Fruit fly (Drosophila melanogaster) whole organism, embryonic: Measurements from ENCODE around the gene Vajk3.
A peak's percentile ranks its signal among the peaks of the same experiment; 100 is the strongest.

Source experiments
- Awh ChIP-seq: fragments of 200-800 bp; sonication (Bioruptor generic); IDR thresholded peaks from 2 replicates; pipeline ENCODE4, ENCODE4 v1.3.6; 2022; ENCODE audit warnings: missing biosample characterization, missing genetic modification characterization
- Blimp-1 ChIP-seq: fragments of 200-800 bp; sonication (Bioruptor generic); optimal IDR thresholded peaks from 3 replicates; lab custom pipeline; 2018; ENCODE audit warnings: missing biosample characterization, missing genetic modification characterization, mild to moderate bottlenecking, moderate library complexity, missing genetic modification reagents
- CG1233 ChIP-seq: fragments of 200-800 bp; sonication (Bioruptor generic); optimal IDR thresholded peaks from 4 replicates; lab custom pipeline; 2018; ENCODE audit warnings: missing biosample characterization, mild to moderate bottlenecking, missing genetic modification characterization
- CG14710 ChIP-seq: fragments of 200-800 bp; sonication (Bioruptor generic); optimal IDR thresholded peaks from 3 replicates; lab custom pipeline; 2019; ENCODE audit warnings: missing biosample characterization, mild to moderate bottlenecking, missing genetic modification characterization, moderate library complexity
- CG15011 ChIP-seq: fragments of 200-800 bp; sonication (Bioruptor generic); optimal IDR thresholded peaks from 3 replicates; lab custom pipeline; 2018; ENCODE audit warnings: missing biosample characterization, mild to moderate bottlenecking, missing genetic modification characterization
- CG15514 ChIP-seq: fragments of 200-800 bp; sonication (Bioruptor generic); optimal IDR thresholded peaks from 3 replicates; lab custom pipeline; 2017; ENCODE audit warnings: missing biosample characterization, missing genetic modification characterization, mild to moderate bottlenecking, moderate library complexity, missing genetic modification reagents
- CG17385 ChIP-seq: fragments of 200-800 bp; sonication (Bioruptor generic); optimal IDR thresholded peaks from 3 replicates; lab custom pipeline; 2018; ENCODE audit warnings: missing biosample characterization, mild to moderate bottlenecking, missing genetic modification characterization
- CG18764 ChIP-seq: fragments of 200-800 bp; sonication (Bioruptor generic); optimal IDR thresholded peaks from 3 replicates; lab custom pipeline; 2016; ENCODE audit warnings: missing biosample characterization, missing genetic modification characterization
- CG31365 ChIP-seq: fragments of 200-800 bp; sonication (Bioruptor generic); optimal IDR thresholded peaks from 2 replicates; lab custom pipeline; 2018; ENCODE audit warnings: missing biosample characterization, mild to moderate bottlenecking, missing genetic modification characterization
- CG3995 ChIP-seq: fragments of 200-800 bp; sonication (Bioruptor generic); optimal IDR thresholded peaks from 3 replicates; lab custom pipeline; 2016; ENCODE audit warnings: missing biosample characterization, missing genetic modification characterization
- CG42726 ChIP-seq: fragments of 200-800 bp; sonication (Bioruptor generic); IDR thresholded peaks from 2 replicates; pipeline ENCODE4 v1.3.6; 2022; ENCODE audit warnings: missing biosample characterization, missing genetic modification characterization; ENCODE audit not compliant: partially characterized antibody
- CG4360 ChIP-seq: fragments of 200-800 bp; sonication (Bioruptor generic); IDR thresholded peaks from 2 replicates; pipeline ENCODE4 v1.3.6; 2022; ENCODE audit warnings: missing biosample characterization, missing genetic modification characterization
- CG43689 ChIP-seq: fragments of 200-800 bp; sonication (Bioruptor generic); IDR thresholded peaks from 2 replicates; pipeline ENCODE4 v1.3.6; 2022; ENCODE audit warnings: missing biosample characterization, missing genetic modification characterization
- CG7745 ChIP-seq: fragments of 200-800 bp; sonication (Bioruptor generic); optimal IDR thresholded peaks from 2 replicates; lab custom pipeline; 2018; ENCODE audit warnings: missing biosample characterization, mild to moderate bottlenecking, missing genetic modification characterization, moderate library complexity
- CG9727 ChIP-seq: fragments of 200-800 bp; sonication (Bioruptor generic); optimal IDR thresholded peaks from 3 replicates; lab custom pipeline; 2017; ENCODE audit warnings: missing biosample characterization, mild to moderate bottlenecking, missing genetic modification characterization
- CG9817 ChIP-seq: fragments of 200-800 bp; sonication (Bioruptor generic); optimal IDR thresholded peaks from 2 replicates; lab custom pipeline; 2018; ENCODE audit warnings: missing biosample characterization, mild to moderate bottlenecking, missing genetic modification characterization, moderate library complexity
- Ets97D ChIP-seq: fragments of 200-800 bp; sonication (Bioruptor generic); optimal IDR thresholded peaks from 3 replicates; lab custom pipeline; 2016; ENCODE audit warnings: missing biosample characterization, missing genetic modification characterization
- Gsc ChIP-seq: fragments of 200-800 bp; sonication (Bioruptor generic); IDR thresholded peaks from 2 replicates; pipeline ENCODE4 v1.3.6; 2022; ENCODE audit warnings: missing biosample characterization, missing genetic modification characterization
- HHEX ChIP-seq: fragments of 200-800 bp; sonication (Bioruptor generic); optimal IDR thresholded peaks from 3 replicates; lab custom pipeline; 2017; ENCODE audit warnings: missing biosample characterization, mild to moderate bottlenecking, missing genetic modification characterization, missing genetic modification reagents
- HLH3B ChIP-seq: fragments of 200-800 bp; sonication (Bioruptor generic); IDR thresholded peaks from 2 replicates; pipeline ENCODE4 v1.3.6; 2022; ENCODE audit warnings: missing biosample characterization, missing genetic modification characterization
- HLH4C ChIP-seq: fragments of 200-800 bp; sonication (Bioruptor generic); IDR thresholded peaks from 3 replicates; pipeline ENCODE4 v1.3.6; 2022; ENCODE audit warnings: missing biosample characterization, missing genetic modification characterization; ENCODE audit not compliant: partially characterized antibody
- Meics ChIP-seq: fragments of 200-800 bp; sonication (Bioruptor generic); optimal IDR thresholded peaks from 2 replicates; lab custom pipeline; 2017; ENCODE audit warnings: missing biosample characterization, mild to moderate bottlenecking, missing genetic modification characterization
- Myb ChIP-seq: fragments of 200-800 bp; sonication (Bioruptor generic); optimal IDR thresholded peaks from 2 replicates; lab custom pipeline; 2016; ENCODE audit warnings: missing biosample characterization, missing genetic modification characterization
- NK7.1 ChIP-seq: fragments of 200-800 bp; sonication (Bioruptor generic); optimal IDR thresholded peaks from 3 replicates; lab custom pipeline; 2016; ENCODE audit warnings: missing biosample characterization, missing genetic modification characterization
- PHDP ChIP-seq: fragments of 200-800 bp; sonication (Bioruptor generic); optimal IDR thresholded peaks from 3 replicates; lab custom pipeline; 2018; ENCODE audit warnings: missing biosample characterization, mild to moderate bottlenecking, missing genetic modification characterization, moderate library complexity
- Ssrp ChIP-seq: fragments of 200-800 bp; sonication (Bioruptor generic); optimal IDR thresholded peaks from 2 replicates; lab custom pipeline; 2018; ENCODE audit warnings: missing biosample characterization, mild to moderate bottlenecking, missing genetic modification characterization, moderate library complexity
- Stat92E ChIP-seq, 3 experiments: fragments of >200 bp in 2 of 3; fragments of 200-800 bp in 1 of 3; sonication (Bioruptor generic) in 1 of 3; optimal IDR thresholded peaks; 2 replicates each; lab custom pipeline; 2017 to 2019; ENCODE audit warnings: missing biosample characterization in 3 of 3, missing genetic modification characterization in 3 of 3, mild to moderate bottlenecking in 1 of 3, moderate library complexity in 1 of 3
- Taf1 ChIP-seq: fragments of 200-800 bp; sonication (Bioruptor generic); IDR thresholded peaks from 2 replicates; pipeline ENCODE4 v1.3.6; 2022; ENCODE audit warnings: missing biosample characterization, missing genetic modification characterization
- aop ChIP-seq: fragments of 200-800 bp; sonication (Bioruptor generic); IDR thresholded peaks from 2 replicates; pipeline ENCODE4 v1.3.6; 2022; ENCODE audit warnings: missing biosample characterization, missing genetic modification characterization
- ase ChIP-seq: fragments of 200-800 bp; sonication (Bioruptor generic); IDR thresholded peaks from 3 replicates; pipeline ENCODE4 v1.3.6; 2022; ENCODE audit warnings: missing biosample characterization, missing genetic modification characterization
- cwo ChIP-seq: fragments of 200-800 bp; sonication (Bioruptor generic); optimal IDR thresholded peaks from 3 replicates; lab custom pipeline; 2017; ENCODE audit warnings: missing biosample characterization, missing genetic modification characterization, mild to moderate bottlenecking, moderate library complexity, missing genetic modification reagents
- dmrt11E ChIP-seq: fragments of 200-800 bp; sonication (Bioruptor generic); optimal IDR thresholded peaks from 3 replicates; lab custom pipeline; 2018; ENCODE audit warnings: missing biosample characterization, mild to moderate bottlenecking, missing genetic modification characterization, moderate library complexity
- esg ChIP-seq: fragments of 200-800 bp; sonication (Bioruptor generic); conservative IDR thresholded peaks from 2 replicates; pipeline ENCODE4 v1.3.6; 2022; ENCODE audit warnings: missing biosample characterization, missing genetic modification characterization
- fd3F ChIP-seq: fragments of 200-800 bp; sonication (Bioruptor generic); optimal IDR thresholded peaks from 2 replicates; lab custom pipeline; 2018; ENCODE audit warnings: missing biosample characterization, mild to moderate bottlenecking, missing genetic modification characterization, moderate library complexity
- fd64A ChIP-seq: fragments of 200-800 bp; sonication (Bioruptor generic); optimal IDR thresholded peaks from 3 replicates; lab custom pipeline; 2018; ENCODE audit warnings: missing biosample characterization, mild to moderate bottlenecking, missing genetic modification characterization
- gem ChIP-seq: fragments of 200-800 bp; sonication (Bioruptor generic); optimal IDR thresholded peaks from 2 replicates; lab custom pipeline; 2019; ENCODE audit warnings: missing biosample characterization, mild to moderate bottlenecking, missing genetic modification characterization, moderate library complexity
- gt ChIP-seq: fragments of 200-800 bp; sonication (Bioruptor generic); IDR thresholded peaks from 2 replicates; pipeline ENCODE4 v1.3.6; 2022; ENCODE audit warnings: missing biosample characterization, missing genetic modification characterization
- lov ChIP-seq, 2 experiments: fragments of 200-800 bp in 1 of 2; fragments of >200 bp in 1 of 2; sonication (Bioruptor generic) in 1 of 2; IDR thresholded peaks in 1 of 2; optimal IDR thresholded peaks in 1 of 2; 2 replicates in 1 of 2; 3 replicates in 1 of 2; pipeline versions ENCODE4 v1.3.6 to Lab custom; 2017 to 2022; ENCODE audit warnings: missing biosample characterization in 1 of 2, missing genetic modification characterization in 1 of 2
- nerfin-1 ChIP-seq: fragments of 200-800 bp; sonication (Bioruptor generic); optimal IDR thresholded peaks from 3 replicates; lab custom pipeline; 2019; ENCODE audit warnings: missing biosample characterization, mild to moderate bottlenecking, missing genetic modification characterization, moderate library complexity
- nom ChIP-seq: fragments of 200-800 bp; sonication (Bioruptor generic); optimal IDR thresholded peaks from 2 replicates; lab custom pipeline; 2017; ENCODE audit warnings: missing biosample characterization, missing genetic modification characterization, mild to moderate bottlenecking, moderate library complexity, missing genetic modification reagents
- sc ChIP-seq, 3 experiments: fragments of >200 bp in 2 of 3; fragments of 200-800 bp in 1 of 3; sonication (Bioruptor generic) in 1 of 3; optimal IDR thresholded peaks; 2 replicates in 2 of 3; 3 replicates in 1 of 3; lab custom pipeline; 2017; ENCODE audit warnings: mild to moderate bottlenecking in 1 of 3, missing biosample characterization in 1 of 3, missing genetic modification characterization in 1 of 3, missing genetic modification reagents in 1 of 3
- sens-2 ChIP-seq: fragments of 200-800 bp; sonication (Bioruptor generic); IDR thresholded peaks from 2 replicates; pipeline ENCODE4 v1.3.6; 2022; ENCODE audit warnings: missing biosample characterization, missing genetic modification characterization
- shn ChIP-seq: fragments of 200-800 bp; sonication (Bioruptor generic); optimal IDR thresholded peaks from 3 replicates; lab custom pipeline; 2016; ENCODE audit warnings: missing biosample characterization, missing genetic modification characterization
- sr ChIP-seq: fragments of 200-800 bp; sonication (Bioruptor generic); IDR thresholded peaks from 3 replicates; pipeline ENCODE4 v1.3.6; 2022; ENCODE audit warnings: missing biosample characterization, missing genetic modification characterization
- sug ChIP-seq: fragments of 200-800 bp; optimal IDR thresholded peaks from 2 replicates; lab custom pipeline; 2019; ENCODE audit warnings: missing biosample characterization, mild to moderate bottlenecking, missing genetic modification characterization, moderate library complexity
- ttk ChIP-seq: fragments of 200-800 bp; sonication (Bioruptor generic); IDR thresholded peaks from 2 replicates; pipeline ENCODE4 v2.1.2; 2022; ENCODE audit warnings: missing biosample characterization, missing genetic modification characterization
- vfl ChIP-seq: fragments of 200-800 bp; sonication (Bioruptor generic); optimal IDR thresholded peaks from 2 replicates; lab custom pipeline; 2016; ENCODE audit warnings: missing biosample characterization, missing genetic modification characterization
- yki ChIP-seq: fragments of >200 bp; optimal IDR thresholded peaks from 3 replicates; lab custom pipeline; 2018

The Vajk3 gene

dm6 chr2L:13904331-13904911 is 42.9 kb downstream of the Vajk3 start, which contains the start of gene Smg5 (continued):
- peak; percentile 95 for TF ChIP-seq vfl (GFP tag; lab: Kevin White, UChicago)
- TF ChIP-seq Taf1 (GFP tag; lab: Robert Waterston, UW) = peak; percentile 76
- no peak for TF ChIP-seq CG31365 (tag; lab: Kevin White, UChicago)
- peak; percentile 89 for TF ChIP-seq nerfin-1 (tag; lab: Kevin White, UChicago)
- no peak for TF ChIP-seq sc (optimal IDR thresholded peaks at IDR 0.05; lab: Kevin White, UChicago)
- peak; percentile 22 for TF ChIP-seq sc (GFP tag; optimal IDR thresholded peaks at IDR 0.05; lab: Kevin White, UChicago)
- TF ChIP-seq CG9817 = peak; percentile 97
- TF ChIP-seq HLH3B (GFP tag; lab: Robert Waterston, UW) = peak; percentile 97
- TF ChIP-seq Stat92E (GFP tag; optimal IDR thresholded peaks at IDR 0.05; lab: Kevin White, UChicago) = no peak
- TF ChIP-seq nom (GFP tag; lab: Kevin White, UChicago) = peak; percentile 43
- peak; percentile 90 for TF ChIP-seq sug
- peak; percentile 97 for TF ChIP-seq esg (GFP tag; lab: Robert Waterston, UW)
- TF ChIP-seq aop (GFP tag; lab: Robert Waterston, UW) = peak; percentile 75; the same call in 1 of the 2 replicates
- peak; percentile 98 for TF ChIP-seq dmrt11E
- TF ChIP-seq Ssrp (tag; lab: Kevin White, UChicago) = peak; percentile 99
- TF ChIP-seq CG14710 (tag; lab: Kevin White, UChicago) = peak; percentile 93
- TF ChIP-seq ttk (GFP tag; lab: Robert Waterston, UW) = peak; percentile 95
- TF ChIP-seq fd64A (GFP tag; lab: Kevin White, UChicago) = peak; percentile 43
- peak; percentile 89 for TF ChIP-seq Gsc (GFP tag; lab: Robert Waterston, UW)
- no peak for TF ChIP-seq HHEX (GFP tag; lab: Kevin White, UChicago)
- no peak for TF ChIP-seq lov (optimal IDR thresholded peaks at IDR 0.05; lab: Kevin White, UChicago)
- peak; percentile 96 for TF ChIP-seq lov (GFP tag; IDR thresholded peaks at IDR 0.05; lab: Robert Waterston, UW)
- TF ChIP-seq Myb (GFP tag; lab: Kevin White, UChicago) = peak; percentile 90
- peak; percentile 86 for TF ChIP-seq CG43689 (GFP tag; lab: Robert Waterston, UW)
- TF ChIP-seq sr = peak; percentile 86
- peak; percentile 71 for TF ChIP-seq NK7.1 (GFP tag; lab: Kevin White, UChicago)
- peak; percentile 72 for TF ChIP-seq CG17385 (GFP tag; lab: Kevin White, UChicago)
- no peak for TF ChIP-seq CG15011 (GFP tag; lab: Kevin White, UChicago)
- peak; percentile 49 for TF ChIP-seq cwo
- TF ChIP-seq CG9727 (GFP tag; lab: Kevin White, UChicago) = peak; percentile 93
- TF ChIP-seq CG1233 (GFP tag; lab: Kevin White, UChicago) = peak; percentile 63
- TF ChIP-seq fd3F = peak; percentile 87
- TF ChIP-seq PHDP (tag; lab: Kevin White, UChicago) = peak; percentile 96
- TF ChIP-seq CG15514 (GFP tag; lab: Kevin White, UChicago) = peak; percentile 80
- peak; percentile 92 for TF ChIP-seq CG42726 (GFP tag; lab: Robert Waterston, UW)
- peak; percentile 100 for TF ChIP-seq CG18764 (GFP tag; lab: Kevin White, UChicago)
- TF ChIP-seq shn (GFP tag; lab: Kevin White, UChicago) = peak; percentile 99
- peak; percentile 77 for TF ChIP-seq CG3995
- peak; percentile 94 for TF ChIP-seq HLH4C (GFP tag; lab: Robert Waterston, UW)
- TF ChIP-seq Awh (GFP tag; lab: Robert Waterston, UW) = peak; percentile 91
- no peak for TF ChIP-seq CG7745 (tag; lab: Kevin White, UChicago)
- no peak for TF ChIP-seq yki (lab: Kevin White, UChicago)
- TF ChIP-seq Ets97D (GFP tag; lab: Kevin White, UChicago) = peak; percentile 96
- no peak for TF ChIP-seq CG4360 (GFP tag; lab: Robert Waterston, UW)
- peak; percentile 85 for TF ChIP-seq sens-2
- peak; percentile 95 for TF ChIP-seq Blimp-1
- peak; percentile 99 for TF ChIP-seq gem (tag; lab: Kevin White, UChicago)
- TF ChIP-seq ase (GFP tag; lab: Robert Waterston, UW) = peak; percentile 97
- TF ChIP-seq Meics (GFP tag; lab: Kevin White, UChicago) = peak; percentile 84
- TF ChIP-seq gt (GFP tag; lab: Robert Waterston, UW) = peak; percentile 92
